Fruit fly (Drosophila melanogaster): ENCODE data around the gene ogre.

dm6 chrX:6996130-6996529, 5.0 kb upstream of the ogre start:
- TF ChIP-seq Hr83 (GFP tag; optimal IDR thresholded peaks at IDR 0.05; ENCODE audit: poor library complexity, severe bottlenecking) (no peak), Dif (GFP tag; optimal IDR thresholded peaks at IDR 0.05; ENCODE audit: partially characterized antibody) (no peak), HLH106 (tag; optimal IDR thresholded peaks at IDR 0.05) (no peak), psq (GFP tag; optimal IDR thresholded peaks at IDR 0.05) (no peak), pan (optimal IDR thresholded peaks at IDR 0.05) (no peak), sage (GFP tag; optimal IDR thresholded peaks at IDR 0.05) (no peak)
